Fruit fly (Drosophila melanogaster): ENCODE results near the gene Scsalpha1.

Scsalpha1 gene

DNA sequence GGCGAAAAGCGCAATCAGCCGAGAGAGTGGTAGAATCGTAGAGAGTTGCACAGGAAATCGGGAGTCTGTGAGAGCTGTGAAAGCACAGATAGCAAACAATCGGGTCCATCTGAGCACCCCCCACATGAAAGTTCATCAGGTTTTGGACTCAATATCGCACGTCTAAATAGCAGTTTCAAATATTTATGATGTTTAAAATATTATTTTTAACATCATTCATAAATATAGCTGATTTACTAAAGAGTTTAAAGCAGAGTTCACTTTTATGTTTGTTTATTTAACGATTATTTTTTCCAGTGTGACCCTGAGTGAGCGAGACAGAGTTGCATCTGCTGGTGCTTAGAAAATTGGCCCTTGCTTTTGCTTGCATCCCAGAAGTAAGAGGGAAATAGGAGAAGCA is 12.7 kb upstream of the Scsalpha1 start (continued):
- TF ChIP-seq caup (GFP tag; optimal IDR thresholded peaks at IDR 0.05; ENCODE audit: severe bottlenecking) (peak; percentile 3), Sry-β (GFP tag; optimal IDR thresholded peaks at IDR 0.05) (no peak), zf30C (GFP tag; optimal IDR thresholded peaks at IDR 0.05) (peak; percentile 8), ase (GFP tag; IDR thresholded peaks at IDR 0.05) (no peak), klu (GFP tag; IDR thresholded peaks at IDR 0.05) (no peak), Mad (GFP tag; optimal IDR thresholded peaks at IDR 0.05) (no peak), CG2889 (GFP tag; IDR thresholded peaks at IDR 0.05) (no peak), CG17328 (GFP tag; IDR thresholded peaks at IDR 0.05) (no peak), sens (GFP tag) (no peak), CG6765 (GFP tag; optimal IDR thresholded peaks at IDR 0.05) (peak; percentile 4), maf-S (GFP tag; optimal IDR thresholded peaks at IDR 0.05) (no peak), CG14441 (GFP tag; IDR thresholded peaks at IDR 0.05) (no peak), BtbVII (GFP tag; optimal IDR thresholded peaks at IDR 0.05) (no peak), CG13296 (GFP tag; optimal IDR thresholded peaks at IDR 0.05) (peak; percentile 12), CG33213 (GFP tag; optimal IDR thresholded peaks at IDR 0.05) (no peak), Ravus (GFP tag; IDR thresholded peaks at IDR 0.05) (no peak), CG17359 (tag; optimal IDR thresholded peaks at IDR 0.05) (no peak), CG3281 (GFP tag; optimal IDR thresholded peaks at IDR 0.05) (no peak), sens-2 (GFP tag; IDR thresholded peaks at IDR 0.05) (no peak), CG6813 (GFP tag; optimal IDR thresholded peaks at IDR 0.05) (no peak), CG15479 (GFP tag; optimal IDR thresholded peaks at IDR 0.05) (no peak), CG12769 (tag; optimal IDR thresholded peaks at IDR 0.05) (peak; percentile 55), CG2116 (GFP tag; optimal IDR thresholded peaks at IDR 0.05) (no peak), CG7963 (GFP tag; IDR thresholded peaks at IDR 0.05; ENCODE audit: partially characterized antibody) (no peak), CG7372 (GFP tag; IDR thresholded peaks at IDR 0.05) (0 out of 2 replicates have a peak, but pooled peaks have one; percentile 6), lola (GFP tag; optimal IDR thresholded peaks at IDR 0.05) (no peak), Bteb2 (GFP tag; optimal IDR thresholded peaks at IDR 0.05) (no peak), CG10321 (GFP tag; IDR thresholded peaks at IDR 0.05) (no peak), slbo (GFP tag; IDR thresholded peaks at IDR 0.05) (peak; percentile 43), CG12155 (GFP tag; optimal IDR thresholded peaks at IDR 0.05) (no peak), CG18764 (GFP tag; optimal IDR thresholded peaks at IDR 0.05) (no peak), run (tag; optimal IDR thresholded peaks at IDR 0.05) (no peak), CG43689 (GFP tag; IDR thresholded peaks at IDR 0.05) (no peak), grau (tag; optimal IDR thresholded peaks at IDR 0.05) (peak; percentile 22), Xbp1 (GFP tag; optimal IDR thresholded peaks at IDR 0.05) (peak; percentile 3), slp2 (GFP tag; optimal IDR thresholded peaks at IDR 0.05) (no peak), ash1 (GFP tag; optimal IDR thresholded peaks at IDR 0.05) (no peak), CG10959 (GFP tag; IDR thresholded peaks at IDR 0.05) (no peak), H15 (GFP tag; IDR thresholded peaks at IDR 0.05) (no peak), CG8290 (GFP tag; optimal IDR thresholded peaks at IDR 0.05) (no peak), CG8290 (tag; optimal IDR thresholded peaks at IDR 0.05) (no peak), Meics (GFP tag; optimal IDR thresholded peaks at IDR 0.05) (peak; percentile 37), bigmax (GFP tag; optimal IDR thresholded peaks at IDR 0.05) (no peak), CG7987 (GFP tag; optimal IDR thresholded peaks at IDR 0.05) (no peak), mam (GFP tag; optimal IDR thresholded peaks at IDR 0.05) (no peak), z (GFP tag; IDR thresholded peaks at IDR 0.05) (no peak), exex (tag; optimal IDR thresholded peaks at IDR 0.05) (no peak), pho (GFP tag; optimal IDR thresholded peaks at IDR 0.05) (no peak), CG1233 (GFP tag; optimal IDR thresholded peaks at IDR 0.05) (no peak), chinmo (GFP tag; IDR thresholded peaks at IDR 0.05; ENCODE audit: partially characterized antibody) (0 out of 4 replicates have a peak, but pooled peaks have one; percentile 26), Ets97D (GFP tag; optimal IDR thresholded peaks at IDR 0.05) (no peak), bab2 (GFP tag; optimal IDR thresholded peaks at IDR 0.05) (no peak)

Data from whole organism, embryonic.